Fruit fly (Drosophila melanogaster) S2 (cell line): Measurements from ENCODE around the gene Ir94c.

Source experiments
- CG8478 ChIP-seq: fragments of >200 bp; optimal IDR thresholded peaks from 2 replicates; lab custom pipeline; 2018
- CTCF ChIP-seq, 2 experiments: fragments of >200 bp; optimal IDR thresholded peaks; 2 replicates each; lab custom pipeline; 2018

DNA sequence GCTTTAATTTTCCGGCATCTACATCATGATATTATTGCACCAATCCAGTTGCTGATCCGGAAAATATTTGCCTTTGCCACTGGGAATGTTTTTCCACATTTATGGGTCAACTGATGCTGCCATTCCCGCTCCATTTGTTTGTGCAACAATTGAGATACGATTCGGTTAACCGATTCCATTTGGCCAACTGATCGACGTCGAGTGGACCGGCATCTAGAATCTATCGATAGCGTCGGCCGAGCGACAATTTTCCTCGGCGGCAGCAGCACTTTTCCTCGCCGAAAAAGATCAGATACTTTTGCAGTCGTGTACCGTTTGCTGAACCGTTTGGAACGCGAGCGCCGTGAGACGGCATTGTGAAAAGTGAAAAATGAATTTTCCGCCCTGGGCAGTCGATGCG lies 507 bp upstream of the Ir94c start, which contains the start of gene CG42390:
- no peak for TF ChIP-seq CTCF (optimal IDR thresholded peaks at IDR 0.05; lab: Kevin White, UChicago)
- no peak for TF ChIP-seq CG8478 (lab: Kevin White, UChicago)
